Comparison of ENCODE assay signal across 1 fruit fly cellular context in the genomic region with DNA sequence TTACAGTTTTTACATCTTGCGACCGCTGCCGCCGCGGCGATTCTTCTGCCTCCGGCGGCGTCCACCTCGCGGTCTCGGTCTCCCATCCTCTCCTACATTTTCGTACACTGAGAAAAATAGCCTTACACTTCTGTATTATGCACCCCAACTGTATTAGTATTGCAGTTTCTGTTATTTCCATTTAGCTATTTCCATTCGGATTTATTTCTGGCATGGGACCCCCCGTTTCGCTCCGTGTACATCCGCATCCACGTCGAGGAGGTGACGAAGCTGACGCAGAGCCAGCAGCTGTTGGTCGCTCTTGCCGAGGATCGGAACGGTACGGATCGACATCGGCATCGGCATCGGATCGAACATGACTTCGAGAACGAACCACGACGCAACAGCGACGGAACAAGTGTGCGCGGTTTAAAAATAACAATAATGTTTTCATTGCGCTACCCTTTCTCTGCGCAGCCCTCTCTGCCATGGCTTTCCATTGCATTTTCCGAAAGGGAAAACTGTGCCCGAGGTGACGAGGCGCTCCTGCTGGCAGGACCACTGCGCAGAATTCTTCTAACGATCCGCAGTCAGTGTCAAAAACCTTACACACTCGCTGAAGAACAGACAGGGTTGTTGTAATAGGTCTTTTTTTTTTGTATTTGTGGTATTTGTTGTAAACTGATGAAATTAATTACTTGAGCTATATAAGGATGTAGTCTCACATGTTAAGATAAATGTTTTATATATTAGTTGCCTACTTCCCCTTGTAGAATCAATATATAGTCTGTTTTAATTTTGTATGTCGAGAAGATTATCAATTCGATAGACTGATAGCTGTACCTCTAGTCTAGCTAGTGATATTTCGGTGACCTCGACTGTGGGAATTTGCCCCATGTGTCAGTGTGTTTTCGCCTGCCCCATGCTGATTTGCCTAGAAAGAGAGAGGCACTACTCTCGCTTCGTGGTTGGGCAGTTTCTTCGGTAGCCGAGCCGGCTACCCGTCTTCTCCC.
TF ChIP-seq lines count a peak whose summit lies in the region.

No protein-coding gene starts in this region.

TF ChIP-seq in whole organism, embryonic, 481 proteins besides CTCF, POLR2A, EP300 and RAD21 (continued from another document and continues in another):
- TF ChIP-seq PHDP (tag; optimal IDR thresholded peaks at IDR 0.05; lab: Kevin White, UChicago), result peak; percentile 86
- TF ChIP-seq sr (GFP tag; IDR thresholded peaks at IDR 0.05; lab: Robert Waterston, UW), result peak; percentile 66; the same call in 1 of the 3 replicates
- TF ChIP-seq inv (GFP tag; IDR thresholded peaks at IDR 0.05; lab: Robert Waterston, UW; ENCODE audit: partially characterized antibody), result no peak
- TF ChIP-seq CG6654 (GFP tag; optimal IDR thresholded peaks at IDR 0.05; lab: Kevin White, UChicago), result peak; percentile 52
- peak; percentile 88 for TF ChIP-seq grau (tag; optimal IDR thresholded peaks at IDR 0.05; lab: Kevin White, UChicago)
- TF ChIP-seq luna (GFP tag; optimal IDR thresholded peaks at IDR 0.05; lab: Kevin White, UChicago), result peak; percentile 15
- peak; percentile 85 for TF ChIP-seq CG6254 (GFP tag; optimal IDR thresholded peaks at IDR 0.05; lab: Kevin White, UChicago)
- TF ChIP-seq CG10431 (GFP tag; optimal IDR thresholded peaks at IDR 0.05; lab: Kevin White, UChicago), result peak; percentile 74
- peak; percentile 88 for TF ChIP-seq tx (GFP tag; optimal IDR thresholded peaks at IDR 0.05; lab: Kevin White, UChicago)
- TF ChIP-seq MTF-1 (GFP tag; optimal IDR thresholded peaks at IDR 0.05; lab: Kevin White, UChicago; ENCODE audit: borderline replicate concordance), result peak; percentile 87
- TF ChIP-seq HHEX (GFP tag; optimal IDR thresholded peaks at IDR 0.05; lab: Kevin White, UChicago), result peak; percentile 88
- TF ChIP-seq sc (optimal IDR thresholded peaks at IDR 0.05; lab: Kevin White, UChicago), result no peak
- TF ChIP-seq sc (GFP tag; optimal IDR thresholded peaks at IDR 0.05; lab: Kevin White, UChicago), result peak; percentile 62
- peak; percentile 89 for TF ChIP-seq ems (GFP tag; optimal IDR thresholded peaks at IDR 0.05; lab: Kevin White, UChicago)
- TF ChIP-seq dpn (GFP tag; optimal IDR thresholded peaks at IDR 0.05; lab: Kevin White, UChicago), result peak; percentile 90 to 91
- TF ChIP-seq CG11695 (GFP tag; IDR thresholded peaks at IDR 0.05; lab: Robert Waterston, UW), result peak; percentile 87
- peak; percentile 91 for TF ChIP-seq CG13424 (tag; optimal IDR thresholded peaks at IDR 0.05; lab: Kevin White, UChicago)
- no peak for TF ChIP-seq Dfd (GFP tag; optimal IDR thresholded peaks at IDR 0.05; lab: Kevin White, UChicago)
- peak; percentile 91 for TF ChIP-seq CG14441 (GFP tag; IDR thresholded peaks at IDR 0.05; lab: Robert Waterston, UW)
- TF ChIP-seq lmd (GFP tag; IDR thresholded peaks at IDR 0.05; lab: Robert Waterston, UW), result peak; percentile 93
- TF ChIP-seq fu2 (GFP tag; optimal IDR thresholded peaks at IDR 0.05; lab: Kevin White, UChicago), result peak; percentile 87
- TF ChIP-seq Hr78 (GFP tag; optimal IDR thresholded peaks at IDR 0.05; lab: Kevin White, UChicago), result peak in 1 of 2 experiments; percentile 51
- peak; percentile 86 for TF ChIP-seq gt (GFP tag; IDR thresholded peaks at IDR 0.05; lab: Robert Waterston, UW)
- TF ChIP-seq CG6854 (GFP tag; optimal IDR thresholded peaks at IDR 0.05; lab: Kevin White, UChicago), result peak; percentile 78
- peak; percentile 89 for TF ChIP-seq CG10979 (tag; optimal IDR thresholded peaks at IDR 0.05; lab: Kevin White, UChicago)
- peak; percentile 96 for TF ChIP-seq vvl (GFP tag; IDR thresholded peaks at IDR 0.05; lab: Robert Waterston, UW)
- TF ChIP-seq Atf-2 (GFP tag; optimal IDR thresholded peaks at IDR 0.05; lab: Kevin White, UChicago), result peak; percentile 87
- TF ChIP-seq danr (GFP tag; IDR thresholded peaks at IDR 0.05; lab: Robert Waterston, UW), result peak; percentile 82
- TF ChIP-seq sug (tag; optimal IDR thresholded peaks at IDR 0.05; lab: Kevin White, UChicago), result peak; percentile 86
- peak; percentile 91 for TF ChIP-seq shn (GFP tag; optimal IDR thresholded peaks at IDR 0.05; lab: Kevin White, UChicago)
- no peak for TF ChIP-seq lov (optimal IDR thresholded peaks at IDR 0.05; lab: Kevin White, UChicago)
- peak; percentile 94 for TF ChIP-seq lov (GFP tag; IDR thresholded peaks at IDR 0.05; lab: Robert Waterston, UW)
- peak; percentile 81 for TF ChIP-seq CG8290 (GFP tag; optimal IDR thresholded peaks at IDR 0.05; lab: Kevin White, UChicago)
- peak; percentile 25 to 98 for TF ChIP-seq CG8290 (tag; optimal IDR thresholded peaks at IDR 0.05; lab: Kevin White, UChicago)
- peak; percentile 93 for TF ChIP-seq Drgx (GFP tag; IDR thresholded peaks at IDR 0.05; lab: Robert Waterston, UW)
- peak; percentile 75 for TF ChIP-seq Oaz (GFP tag; IDR thresholded peaks at IDR 0.05; lab: Robert Waterston, UW)
- TF ChIP-seq knrl (GFP tag; IDR thresholded peaks at IDR 0.05; lab: Robert Waterston, UW; ENCODE audit: partially characterized antibody), result no peak
- TF ChIP-seq CG7987 (GFP tag; optimal IDR thresholded peaks at IDR 0.05; lab: Kevin White, UChicago), result peak; percentile 77
- TF ChIP-seq CG17385 (GFP tag; optimal IDR thresholded peaks at IDR 0.05; lab: Kevin White, UChicago), result peak; percentile 78
- peak; percentile 89 for TF ChIP-seq CG30431 (GFP tag; optimal IDR thresholded peaks at IDR 0.05; lab: Kevin White, UChicago)
- peak; percentile 90 for TF ChIP-seq CG3847 (GFP tag; IDR thresholded peaks at IDR 0.05; lab: Robert Waterston, UW)
- TF ChIP-seq Ravus (GFP tag; IDR thresholded peaks at IDR 0.05; lab: Robert Waterston, UW), result peak; percentile 65
- TF ChIP-seq dan (GFP tag; IDR thresholded peaks at IDR 0.05; lab: Robert Waterston, UW), result peak; percentile 82
- peak; percentile 88 for TF ChIP-seq HmgZ (tag; optimal IDR thresholded peaks at IDR 0.05; lab: Kevin White, UChicago)
- TF ChIP-seq CG7963 (GFP tag; IDR thresholded peaks at IDR 0.05; lab: Robert Waterston, UW; ENCODE audit: partially characterized antibody), result no peak
- peak; percentile 82 for TF ChIP-seq gsb-n (tag; optimal IDR thresholded peaks at IDR 0.05; lab: Kevin White, UChicago)
- TF ChIP-seq Adf1 (GFP tag; IDR thresholded peaks at IDR 0.05; lab: Robert Waterston, UW), result peak; percentile 79
- peak; percentile 93 for TF ChIP-seq sob (GFP tag; IDR thresholded peaks at IDR 0.05; lab: Robert Waterston, UW)
- peak; percentile 93 for TF ChIP-seq tin (GFP tag; optimal IDR thresholded peaks at IDR 0.05; lab: Kevin White, UChicago)
- peak; percentile 79 for TF ChIP-seq CG1529 (GFP tag; optimal IDR thresholded peaks at IDR 0.05; lab: Kevin White, UChicago)
- TF ChIP-seq trem (tag; optimal IDR thresholded peaks at IDR 0.05; lab: Kevin White, UChicago), result peak; percentile 66
- TF ChIP-seq CG9727 (GFP tag; optimal IDR thresholded peaks at IDR 0.05; lab: Kevin White, UChicago), result peak; percentile 88
- peak; percentile 71 for TF ChIP-seq CG12299 (tag; optimal IDR thresholded peaks at IDR 0.05; lab: Kevin White, UChicago)
- TF ChIP-seq ato (GFP tag; IDR thresholded peaks at IDR 0.05; lab: Robert Waterston, UW; ENCODE audit: partially characterized antibody), result no peak
- TF ChIP-seq exex (tag; optimal IDR thresholded peaks at IDR 0.05; lab: Kevin White, UChicago), result no peak
- TF ChIP-seq scrt (GFP tag; optimal IDR thresholded peaks at IDR 0.05; lab: Kevin White, UChicago), result no peak
- peak; percentile 93 for TF ChIP-seq Ptx1 (GFP tag; IDR thresholded peaks at IDR 0.05; lab: Robert Waterston, UW)
- peak; percentile 75 for TF ChIP-seq CG32767 (GFP tag; IDR thresholded peaks at IDR 0.05; lab: Robert Waterston, UW)
- peak; percentile 93 for TF ChIP-seq otp (GFP tag; IDR thresholded peaks at IDR 0.05; lab: Robert Waterston, UW)
- peak; percentile 35 for TF ChIP-seq pfk (GFP tag; optimal IDR thresholded peaks at IDR 0.05; lab: Kevin White, UChicago)
- TF ChIP-seq Fer2 (tag; optimal IDR thresholded peaks at IDR 0.05; lab: Kevin White, UChicago), result peak; percentile 78
- TF ChIP-seq odd (GFP tag; optimal IDR thresholded peaks at IDR 0.05; lab: Kevin White, UChicago), result no peak
- peak; percentile 93 for TF ChIP-seq CG14014 (GFP tag; IDR thresholded peaks at IDR 0.05; lab: Robert Waterston, UW)
- TF ChIP-seq zfh1 (GFP tag; IDR thresholded peaks at IDR 0.05; lab: Robert Waterston, UW), result peak; percentile 96
- TF ChIP-seq CG42726 (GFP tag; IDR thresholded peaks at IDR 0.05; lab: Robert Waterston, UW; ENCODE audit: partially characterized antibody), result no peak
- no peak for TF ChIP-seq gfzf (GFP tag; optimal IDR thresholded peaks at IDR 0.05; lab: Kevin White, UChicago)
- peak; percentile 90 for TF ChIP-seq CG17359 (tag; optimal IDR thresholded peaks at IDR 0.05; lab: Kevin White, UChicago)
- TF ChIP-seq CG1233 (GFP tag; optimal IDR thresholded peaks at IDR 0.05; lab: Kevin White, UChicago), result peak; percentile 80
- TF ChIP-seq cas (GFP tag; IDR thresholded peaks at IDR 0.05; lab: Robert Waterston, UW), result peak; percentile 81; the same call in 1 of the 2 replicates
- peak; percentile 79 for TF ChIP-seq CG12236 (GFP tag; optimal IDR thresholded peaks at IDR 0.05; lab: Kevin White, UChicago)
- peak; percentile 95 for TF ChIP-seq row (GFP tag; IDR thresholded peaks at IDR 0.05; lab: Robert Waterston, UW)
- peak; percentile 90 for TF ChIP-seq Deaf1 (tag; optimal IDR thresholded peaks at IDR 0.05; lab: Kevin White, UChicago)
- TF ChIP-seq CG17568 (GFP tag; optimal IDR thresholded peaks at IDR 0.05; lab: Kevin White, UChicago), result no peak
- TF ChIP-seq TFAM (GFP tag; optimal IDR thresholded peaks at IDR 0.05; lab: Kevin White, UChicago), result peak; percentile 17
- peak; percentile 92 for TF ChIP-seq Dbx (GFP tag; IDR thresholded peaks at IDR 0.05; lab: Robert Waterston, UW)
- TF ChIP-seq CG18011 (GFP tag; optimal IDR thresholded peaks at IDR 0.05; lab: Kevin White, UChicago), result peak; percentile 41
- TF ChIP-seq Xbp1 (GFP tag; optimal IDR thresholded peaks at IDR 0.05; lab: Kevin White, UChicago), result peak; percentile 93
- peak; percentile 92 for TF ChIP-seq H15 (GFP tag; IDR thresholded peaks at IDR 0.05; lab: Robert Waterston, UW)
- TF ChIP-seq sens (GFP tag; lab: Kevin White, UChicago), result peak; percentile 98
- TF ChIP-seq al (GFP tag; IDR thresholded peaks at IDR 0.05; lab: Robert Waterston, UW), result peak; percentile 85
- TF ChIP-seq CG11085 (GFP tag; IDR thresholded peaks at IDR 0.05; lab: Robert Waterston, UW), result peak; percentile 85
- TF ChIP-seq sim (GFP tag; IDR thresholded peaks at IDR 0.05; lab: Robert Waterston, UW), result peak; percentile 83
- peak; percentile 88 for TF ChIP-seq CG1647 (GFP tag; optimal IDR thresholded peaks at IDR 0.05; lab: Kevin White, UChicago)
- peak; percentile 26 for TF ChIP-seq MESR4 (GFP tag; optimal IDR thresholded peaks at IDR 0.05; lab: Kevin White, UChicago)
- peak; percentile 81 for TF ChIP-seq seq (GFP tag; IDR thresholded peaks at IDR 0.05; lab: Robert Waterston, UW)
- peak; percentile 85 for TF ChIP-seq btn (GFP tag; optimal IDR thresholded peaks at IDR 0.05; lab: Kevin White, UChicago)
- peak; percentile 88 for TF ChIP-seq NK7.1 (GFP tag; optimal IDR thresholded peaks at IDR 0.05; lab: Kevin White, UChicago)
- TF ChIP-seq CG17912 (GFP tag; optimal IDR thresholded peaks at IDR 0.05; lab: Kevin White, UChicago), result peak; percentile 66
- TF ChIP-seq CG33557 (GFP tag; optimal IDR thresholded peaks at IDR 0.05; lab: Kevin White, UChicago), result peak; percentile 88
- TF ChIP-seq CG8388 (GFP tag; optimal IDR thresholded peaks at IDR 0.05; lab: Kevin White, UChicago), result peak; percentile 85
- TF ChIP-seq CG11456 (GFP tag; IDR thresholded peaks at IDR 0.05; lab: Robert Waterston, UW), result peak; percentile 95
- TF ChIP-seq CG10147 (GFP tag; optimal IDR thresholded peaks at IDR 0.05; lab: Kevin White, UChicago), result peak; percentile 78
- no peak for TF ChIP-seq CkIIα-i1 (GFP tag; IDR thresholded peaks at IDR 0.05; lab: Robert Waterston, UW)
- TF ChIP-seq CG13624 (GFP tag; optimal IDR thresholded peaks at IDR 0.05; lab: Kevin White, UChicago), result peak; percentile 93
- peak; percentile 63 for TF ChIP-seq CG6765 (GFP tag; optimal IDR thresholded peaks at IDR 0.05; lab: Kevin White, UChicago)
- peak; percentile 95 for TF ChIP-seq CG5180 (GFP tag; optimal IDR thresholded peaks at IDR 0.05; lab: Kevin White, UChicago)
- peak; percentile 98 for TF ChIP-seq zf30C (GFP tag; optimal IDR thresholded peaks at IDR 0.05; lab: Kevin White, UChicago)
- TF ChIP-seq CG8765 (GFP tag; IDR thresholded peaks at IDR 0.05; lab: Robert Waterston, UW), result peak; percentile 92
- peak; percentile 85 for TF ChIP-seq CG8089 (GFP tag; optimal IDR thresholded peaks at IDR 0.05; lab: Kevin White, UChicago)
- peak; percentile 99 for TF ChIP-seq Ets65A (GFP tag; lab: Kevin White, UChicago)
- peak; percentile 97 for TF ChIP-seq CG13775 (GFP tag; optimal IDR thresholded peaks at IDR 0.05; lab: Kevin White, UChicago)
- no peak for TF ChIP-seq CG8478 (optimal IDR thresholded peaks at IDR 0.05; lab: Kevin White, UChicago)
- peak; percentile 99 for TF ChIP-seq kah (GFP tag; optimal IDR thresholded peaks at IDR 0.05; lab: Kevin White, UChicago)
- peak; percentile 83 for TF ChIP-seq Bteb2 (GFP tag; optimal IDR thresholded peaks at IDR 0.05; lab: Kevin White, UChicago)
- TF ChIP-seq CG16779 (GFP tag; IDR thresholded peaks at IDR 0.05; lab: Robert Waterston, UW), result peak; percentile 92
- TF ChIP-seq CG12104 (GFP tag; optimal IDR thresholded peaks at IDR 0.05; lab: Kevin White, UChicago), result peak; percentile 65
- TF ChIP-seq grn (GFP tag; optimal IDR thresholded peaks at IDR 0.05; lab: Kevin White, UChicago), result no peak
- peak; percentile 85 for TF ChIP-seq CG3281 (GFP tag; optimal IDR thresholded peaks at IDR 0.05; lab: Kevin White, UChicago)
- TF ChIP-seq CG10543 (GFP tag; optimal IDR thresholded peaks at IDR 0.05; lab: Kevin White, UChicago), result peak; percentile 95
- TF ChIP-seq Neu2 (GFP tag; optimal IDR thresholded peaks at IDR 0.05; lab: Kevin White, UChicago; ENCODE audit: borderline replicate concordance), result peak; percentile 71
- TF ChIP-seq D (optimal IDR thresholded peaks at IDR 0.05; lab: Kevin White, UChicago), result no peak
- peak; percentile 86 for TF ChIP-seq D (GFP tag; optimal IDR thresholded peaks at IDR 0.05; lab: Kevin White, UChicago)
- peak; percentile 88 for TF ChIP-seq Dek (tag; optimal IDR thresholded peaks at IDR 0.05; lab: Kevin White, UChicago)
- TF ChIP-seq run (tag; optimal IDR thresholded peaks at IDR 0.05; lab: Kevin White, UChicago), result peak; percentile 72
- peak; percentile 83 for TF ChIP-seq CG6272 (GFP tag; IDR thresholded peaks at IDR 0.05; lab: Robert Waterston, UW)
- peak; percentile 75 for TF ChIP-seq ssp (GFP tag; IDR thresholded peaks at IDR 0.05; lab: Robert Waterston, UW)
- peak; percentile 74 for TF ChIP-seq CG12942 (GFP tag; optimal IDR thresholded peaks at IDR 0.05; lab: Kevin White, UChicago)
- TF ChIP-seq Six4 (GFP tag; optimal IDR thresholded peaks at IDR 0.05; lab: Kevin White, UChicago), result peak; percentile 91
- peak; percentile 90 for TF ChIP-seq CG4404 (GFP tag; IDR thresholded peaks at IDR 0.05; lab: Robert Waterston, UW)
- TF ChIP-seq CG11247 (GFP tag; IDR thresholded peaks at IDR 0.05; lab: Robert Waterston, UW), result peak; percentile 89
